Fruit fly (Drosophila melanogaster): ENCODE results near the gene CG15529.

DNA sequence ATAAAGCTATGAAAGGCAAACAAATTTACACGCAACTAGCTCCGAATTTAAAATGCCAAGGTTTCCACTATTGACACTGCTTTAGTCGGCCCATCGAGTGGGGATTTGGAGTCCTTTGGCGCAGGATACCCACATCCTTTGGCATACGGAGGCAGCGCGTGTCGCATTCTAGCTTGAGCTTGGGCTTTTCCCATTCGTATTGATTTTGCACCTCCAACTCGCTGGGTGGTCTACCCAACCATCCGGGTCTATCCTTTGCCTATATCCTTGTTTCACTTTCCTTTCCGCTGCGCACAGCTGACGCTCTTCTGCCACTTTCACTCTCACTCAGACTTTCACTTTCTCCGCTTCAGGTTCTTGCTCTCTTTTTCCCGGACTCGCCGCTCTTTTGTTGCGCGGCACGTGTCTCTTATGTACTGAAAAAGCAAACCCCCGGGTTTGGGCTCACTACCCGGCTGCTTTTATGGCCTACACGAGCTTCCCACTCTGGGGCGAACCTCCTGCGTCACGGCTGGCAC lies 37.5 kb upstream of the CG15529 start:
- TF ChIP-seq CG4496 (GFP tag; IDR thresholded peaks at IDR 0.05) (no peak), Pif1B (GFP tag; optimal IDR thresholded peaks at IDR 0.05) (no peak), D1 (tag; optimal IDR thresholded peaks at IDR 0.05) (no peak), Pif1A (GFP tag; optimal IDR thresholded peaks at IDR 0.05) (no peak), CG17806 (tag; optimal IDR thresholded peaks at IDR 0.05) (no peak), CG8301 (tag; optimal IDR thresholded peaks at IDR 0.05) (no peak), CG9948 (tag; optimal IDR thresholded peaks at IDR 0.05) (no peak), Ets98B (GFP tag; IDR thresholded peaks at IDR 0.05) (no peak), fd96Ca (GFP tag; IDR thresholded peaks at IDR 0.05) (no peak), Snoo (tag; optimal IDR thresholded peaks at IDR 0.05) (no peak), CG32121 (GFP tag; IDR thresholded peaks at IDR 0.05) (no peak)

Measured in whole organism, pupa.